Fruit fly (Drosophila melanogaster) whole organism, embryonic: ENCODE measurements around the gene CG12659.

Experiments used
- ATbp ChIP-seq: fragments of 200-800 bp; sonication (Bioruptor generic); optimal IDR thresholded peaks from 2 replicates; lab custom pipeline; 2017; ENCODE audit warnings: missing biosample characterization, mild to moderate bottlenecking, missing genetic modification characterization, missing genetic modification reagents
- Asciz ChIP-seq: fragments of 200-800 bp; sonication (Bioruptor generic); optimal IDR thresholded peaks from 2 replicates; lab custom pipeline; 2017; ENCODE audit warnings: missing biosample characterization, mild to moderate bottlenecking, missing genetic modification characterization, missing genetic modification reagents
- Atf3 ChIP-seq: fragments of 200-800 bp; sonication (Bioruptor generic); optimal IDR thresholded peaks from 3 replicates; lab custom pipeline; 2016; ENCODE audit warnings: missing biosample characterization, missing genetic modification characterization
- Atf6 ChIP-seq: fragments of 200-800 bp; sonication (Bioruptor generic); IDR thresholded peaks from 2 replicates; pipeline ENCODE4 v1.3.6; 2022; ENCODE audit warnings: missing biosample characterization, missing genetic modification characterization
- Bgb ChIP-seq: fragments of 200-800 bp; sonication (Bioruptor generic); IDR thresholded peaks from 2 replicates; pipeline ENCODE4 v1.3.6; 2022; ENCODE audit warnings: missing biosample characterization, missing genetic modification characterization; ENCODE audit not compliant: partially characterized antibody
- Blimp-1 ChIP-seq: fragments of 200-800 bp; sonication (Bioruptor generic); optimal IDR thresholded peaks from 3 replicates; lab custom pipeline; 2018; ENCODE audit warnings: missing biosample characterization, missing genetic modification characterization, mild to moderate bottlenecking, moderate library complexity, missing genetic modification reagents
- BtbVII ChIP-seq: fragments of 200-800 bp; sonication (Bioruptor generic); optimal IDR thresholded peaks from 3 replicates; lab custom pipeline; 2017; ENCODE audit warnings: missing biosample characterization, mild to moderate bottlenecking, missing genetic modification characterization
- CG10147 ChIP-seq: fragments of 200-800 bp; sonication (Bioruptor generic); optimal IDR thresholded peaks from 2 replicates; lab custom pipeline; 2019; ENCODE audit warnings: missing biosample characterization, mild to moderate bottlenecking, missing genetic modification characterization, moderate library complexity
- CG11247 ChIP-seq: fragments of 200-800 bp; sonication (Bioruptor generic); IDR thresholded peaks from 2 replicates; pipeline ENCODE4 v1.3.6; 2022; ENCODE audit warnings: missing biosample characterization, missing genetic modification characterization
- CG11456 ChIP-seq: fragments of 200-800 bp; sonication (Bioruptor generic); IDR thresholded peaks from 3 replicates; pipeline ENCODE4 v1.3.6; 2022; ENCODE audit warnings: missing biosample characterization, missing genetic modification characterization
- CG11695 ChIP-seq: fragments of 200-800 bp; sonication (Bioruptor generic); IDR thresholded peaks from 3 replicates; pipeline ENCODE4 v1.3.6; 2022; ENCODE audit warnings: missing biosample characterization, missing genetic modification characterization
- CG13287 ChIP-seq: fragments of 200-800 bp; sonication (Bioruptor generic); IDR thresholded peaks from 2 replicates; pipeline ENCODE4 v1.3.6; 2022; ENCODE audit warnings: missing biosample characterization, missing genetic modification characterization; ENCODE audit not compliant: partially characterized antibody
- CG13296 ChIP-seq: fragments of 200-800 bp; sonication (Bioruptor generic); optimal IDR thresholded peaks from 3 replicates; lab custom pipeline; 2018; ENCODE audit warnings: missing biosample characterization, mild to moderate bottlenecking, missing genetic modification characterization
- CG14710 ChIP-seq: fragments of 200-800 bp; sonication (Bioruptor generic); optimal IDR thresholded peaks from 3 replicates; lab custom pipeline; 2019; ENCODE audit warnings: missing biosample characterization, mild to moderate bottlenecking, missing genetic modification characterization, moderate library complexity
- CG15601 ChIP-seq: fragments of 200-800 bp; sonication (Bioruptor generic); optimal IDR thresholded peaks from 3 replicates; lab custom pipeline; 2019; ENCODE audit warnings: missing biosample characterization, mild to moderate bottlenecking, missing genetic modification characterization, moderate library complexity
- CG17829 ChIP-seq: fragments of 200-800 bp; optimal IDR thresholded peaks from 2 replicates; lab custom pipeline; 2019; ENCODE audit warnings: missing biosample characterization, mild to moderate bottlenecking, missing genetic modification characterization, moderate library complexity
- CG18764 ChIP-seq: fragments of 200-800 bp; sonication (Bioruptor generic); optimal IDR thresholded peaks from 3 replicates; lab custom pipeline; 2016; ENCODE audit warnings: missing biosample characterization, missing genetic modification characterization
- CG4424 ChIP-seq: fragments of 200-800 bp; sonication (Bioruptor generic); optimal IDR thresholded peaks from 3 replicates; lab custom pipeline; 2016; ENCODE audit warnings: missing biosample characterization, missing genetic modification characterization
- CG6175 ChIP-seq: fragments of 200-800 bp; sonication (Bioruptor generic); IDR thresholded peaks from 3 replicates; pipeline ENCODE4 v1.3.6; 2022; ENCODE audit warnings: missing biosample characterization, missing genetic modification characterization
- CG8388 ChIP-seq: fragments of 200-800 bp; sonication (Bioruptor generic); optimal IDR thresholded peaks from 2 replicates; lab custom pipeline; 2019; ENCODE audit warnings: missing biosample characterization, mild to moderate bottlenecking, missing genetic modification characterization, moderate library complexity
- CG8765 ChIP-seq: fragments of 200-800 bp; sonication (Bioruptor generic); IDR thresholded peaks from 2 replicates; pipeline ENCODE4 v1.3.6; 2022; ENCODE audit warnings: missing biosample characterization, missing genetic modification characterization
- Chrac-16 ChIP-seq: fragments of 200-800 bp; sonication (Bioruptor generic); optimal IDR thresholded peaks from 3 replicates; lab custom pipeline; 2016; ENCODE audit warnings: missing biosample characterization, missing genetic modification characterization
- Drgx ChIP-seq: fragments of 200-800 bp; sonication (Bioruptor generic); IDR thresholded peaks from 2 replicates; pipeline ENCODE4 v1.3.6; 2022; ENCODE audit warnings: missing biosample characterization, missing genetic modification characterization
- HHEX ChIP-seq: fragments of 200-800 bp; sonication (Bioruptor generic); optimal IDR thresholded peaks from 3 replicates; lab custom pipeline; 2017; ENCODE audit warnings: missing biosample characterization, mild to moderate bottlenecking, missing genetic modification characterization, missing genetic modification reagents
- Meics ChIP-seq: fragments of 200-800 bp; sonication (Bioruptor generic); optimal IDR thresholded peaks from 2 replicates; lab custom pipeline; 2017; ENCODE audit warnings: missing biosample characterization, mild to moderate bottlenecking, missing genetic modification characterization
- NfI ChIP-seq: fragments of 200-800 bp; sonication (Bioruptor generic); optimal IDR thresholded peaks from 3 replicates; lab custom pipeline; 2018; ENCODE audit warnings: missing biosample characterization, mild to moderate bottlenecking, missing genetic modification characterization, moderate library complexity
- Rfx ChIP-seq: fragments of 200-800 bp; sonication (Bioruptor generic); IDR thresholded peaks from 2 replicates; pipeline ENCODE4 v1.3.6; 2022; ENCODE audit warnings: missing biosample characterization, missing genetic modification characterization
- abd-A ChIP-seq: fragments of 200-800 bp; sonication (Bioruptor generic); optimal IDR thresholded peaks from 3 replicates; lab custom pipeline; 2019; ENCODE audit warnings: missing biosample characterization, mild to moderate bottlenecking, missing genetic modification characterization, moderate library complexity
- ash1 ChIP-seq: fragments of 200-800 bp; sonication (Bioruptor generic); optimal IDR thresholded peaks from 2 replicates; lab custom pipeline; 2018; ENCODE audit warnings: missing biosample characterization, mild to moderate bottlenecking, missing genetic modification characterization
- az2 ChIP-seq: fragments of 200-800 bp; sonication (Bioruptor generic); optimal IDR thresholded peaks from 3 replicates; lab custom pipeline; 2016; ENCODE audit warnings: missing biosample characterization, missing genetic modification characterization
- da ChIP-seq: fragments of 200-800 bp; sonication (Bioruptor generic); optimal IDR thresholded peaks from 2 replicates; lab custom pipeline; 2016; ENCODE audit warnings: missing biosample characterization, missing genetic modification characterization
- dan ChIP-seq: fragments of 200-800 bp; sonication (Bioruptor generic); IDR thresholded peaks from 2 replicates; pipeline ENCODE4 v1.3.6; 2022; ENCODE audit warnings: missing biosample characterization, missing genetic modification characterization
- dati ChIP-seq: fragments of 200-800 bp; sonication (Bioruptor generic); IDR thresholded peaks from 2 replicates; pipeline ENCODE4 v1.3.6; 2022; ENCODE audit warnings: missing biosample characterization, missing genetic modification characterization
- ems ChIP-seq: fragments of 200-800 bp; sonication (Bioruptor generic); optimal IDR thresholded peaks from 3 replicates; lab custom pipeline; 2016; ENCODE audit warnings: missing biosample characterization, missing genetic modification characterization
- exex ChIP-seq: fragments of 200-800 bp; sonication (Bioruptor generic); optimal IDR thresholded peaks from 4 replicates; lab custom pipeline; 2018; ENCODE audit warnings: missing biosample characterization, mild to moderate bottlenecking, missing genetic modification characterization, moderate library complexity
- fd96Cb ChIP-seq: fragments of 200-800 bp; sonication (Bioruptor generic); optimal IDR thresholded peaks from 2 replicates; lab custom pipeline; 2018; ENCODE audit warnings: missing biosample characterization, mild to moderate bottlenecking, missing genetic modification characterization, moderate library complexity
- gt ChIP-seq: fragments of 200-800 bp; sonication (Bioruptor generic); IDR thresholded peaks from 2 replicates; pipeline ENCODE4 v1.3.6; 2022; ENCODE audit warnings: missing biosample characterization, missing genetic modification characterization
- h ChIP-seq: fragments of >200 bp; optimal IDR thresholded peaks from 2 replicates; lab custom pipeline; 2017
- ind ChIP-seq: fragments of 200-800 bp; sonication (Bioruptor generic); optimal IDR thresholded peaks from 3 replicates; lab custom pipeline; 2016; ENCODE audit warnings: missing biosample characterization, missing genetic modification characterization
- lab ChIP-seq: fragments of 200-800 bp; sonication (Bioruptor generic); optimal IDR thresholded peaks from 3 replicates; lab custom pipeline; 2017; ENCODE audit warnings: missing biosample characterization, missing genetic modification characterization, mild to moderate bottlenecking, moderate library complexity, missing genetic modification reagents
- peb ChIP-seq: fragments of 200-800 bp; sonication (Bioruptor generic); IDR thresholded peaks from 2 replicates; pipeline ENCODE4 v1.3.6; 2022; ENCODE audit warnings: missing biosample characterization, missing genetic modification characterization
- phol ChIP-seq: fragments of 200-800 bp; sonication (Bioruptor generic); optimal IDR thresholded peaks from 3 replicates; lab custom pipeline; 2018; ENCODE audit warnings: missing biosample characterization, mild to moderate bottlenecking, missing genetic modification characterization, moderate library complexity
- schlank ChIP-seq: fragments of 200-800 bp; sonication (Bioruptor generic); optimal IDR thresholded peaks from 2 replicates; lab custom pipeline; 2018; ENCODE audit warnings: missing biosample characterization, mild to moderate bottlenecking, missing genetic modification characterization
- scrt ChIP-seq: fragments of 200-800 bp; sonication (Bioruptor generic); optimal IDR thresholded peaks from 2 replicates; lab custom pipeline; 2018; ENCODE audit warnings: missing biosample characterization, mild to moderate bottlenecking, missing genetic modification characterization, moderate library complexity
- sens ChIP-seq: fragments of 200-800 bp; sonication (Bioruptor generic); peaks from one replicate; lab custom pipeline; 2016; ENCODE audit warnings: missing biosample characterization, missing genetic modification characterization
- sisA ChIP-seq: fragments of 200-800 bp; sonication (Bioruptor generic); IDR thresholded peaks from 2 replicates; pipeline ENCODE4 v1.3.6; 2022; ENCODE audit warnings: missing biosample characterization, missing genetic modification characterization
- slbo ChIP-seq: fragments of 200-800 bp; sonication (Bioruptor generic); IDR thresholded peaks from 2 replicates; pipeline ENCODE4 v1.3.6; 2022; ENCODE audit warnings: missing biosample characterization, missing genetic modification characterization
- slou ChIP-seq: fragments of 200-800 bp; sonication (Bioruptor generic); optimal IDR thresholded peaks from 3 replicates; lab custom pipeline; 2016; ENCODE audit warnings: missing biosample characterization, missing genetic modification characterization
- sqz ChIP-seq: fragments of 200-800 bp; sonication (Bioruptor generic); optimal IDR thresholded peaks from 3 replicates; lab custom pipeline; 2018; ENCODE audit warnings: missing biosample characterization, mild to moderate bottlenecking, missing genetic modification characterization
- tio ChIP-seq: fragments of 200-800 bp; sonication (Bioruptor generic); optimal IDR thresholded peaks from 2 replicates; lab custom pipeline; 2017; ENCODE audit warnings: missing biosample characterization, missing genetic modification characterization, inconsistent platforms
- tna ChIP-seq: fragments of 200-800 bp; sonication (Bioruptor generic); IDR thresholded peaks from 2 replicates; pipeline ENCODE4 v1.3.6; 2022; ENCODE audit warnings: missing biosample characterization, missing genetic modification characterization; ENCODE audit not compliant: partially characterized antibody

CG12659 gene

dm6 chrX:8541985-8542384 is 49.5 kb downstream of the CG12659 start (continued):
- TF ChIP-seq BtbVII (GFP tag; lab: Kevin White, UChicago), result peak; percentile 65
- TF ChIP-seq exex, result peak; percentile 21
- no peak for TF ChIP-seq gt (GFP tag; lab: Robert Waterston, UW)
- peak; percentile 18 for TF ChIP-seq schlank (tag; lab: Kevin White, UChicago)
- peak; percentile 48; the same call in 1 of the 3 replicates for TF ChIP-seq CG11695 (GFP tag; lab: Robert Waterston, UW)
- TF ChIP-seq scrt (GFP tag; lab: Kevin White, UChicago), result peak; percentile 67
- peak; percentile 83 for TF ChIP-seq CG10147 (GFP tag; lab: Kevin White, UChicago)
- no peak for TF ChIP-seq CG17829 (tag; lab: Kevin White, UChicago)
- peak; percentile 53 for TF ChIP-seq fd96Cb
- no peak for TF ChIP-seq slou
- peak; percentile 41 for TF ChIP-seq ind (GFP tag; lab: Kevin White, UChicago)
- TF ChIP-seq CG14710 (tag; lab: Kevin White, UChicago), result peak; percentile 8
- TF ChIP-seq CG11456, result 0 out of 3 replicates have a peak, but pooled peaks have one; percentile 63
- TF ChIP-seq CG13287 (GFP tag; lab: Robert Waterston, UW), result no peak
- peak; percentile 32 for TF ChIP-seq CG8388
- TF ChIP-seq ems (GFP tag; lab: Kevin White, UChicago), result no peak
- no peak for TF ChIP-seq peb
- TF ChIP-seq dan (GFP tag; lab: Robert Waterston, UW), result no peak
- TF ChIP-seq CG8765, result no peak
- no peak for TF ChIP-seq CG6175 (GFP tag; lab: Robert Waterston, UW)
- TF ChIP-seq tio (GFP tag; lab: Kevin White, UChicago), result peak; percentile 24
- TF ChIP-seq NfI (GFP tag; lab: Kevin White, UChicago), result peak; percentile 56
- TF ChIP-seq Bgb (GFP tag; lab: Robert Waterston, UW), result no peak
- TF ChIP-seq lab, result peak; percentile 86
- TF ChIP-seq sqz (GFP tag; lab: Kevin White, UChicago), result peak; percentile 0
- no peak for TF ChIP-seq da
- peak; percentile 44 for TF ChIP-seq CG13296 (GFP tag; lab: Kevin White, UChicago)
- TF ChIP-seq h (lab: Kevin White, UChicago), result no peak
- TF ChIP-seq Blimp-1 (GFP tag; lab: Kevin White, UChicago), result peak; percentile 43
- no peak for TF ChIP-seq ash1
- no peak for TF ChIP-seq CG15601 (tag; lab: Kevin White, UChicago)
- TF ChIP-seq Meics (GFP tag; lab: Kevin White, UChicago), result peak; percentile 82
- TF ChIP-seq Chrac-16, result no peak
- TF ChIP-seq tna (GFP tag; lab: Robert Waterston, UW), result no peak
- TF ChIP-seq Atf3 (GFP tag; lab: Kevin White, UChicago), result no peak
- peak; percentile 66 for TF ChIP-seq slbo (GFP tag; lab: Robert Waterston, UW)
- peak; percentile 36; the same call in 1 of the 2 replicates for TF ChIP-seq CG11247 (GFP tag; lab: Robert Waterston, UW)
- peak; percentile 45 for TF ChIP-seq phol (tag; lab: Kevin White, UChicago)
- peak; percentile 35 for TF ChIP-seq CG4424 (GFP tag; lab: Kevin White, UChicago)
- no peak for TF ChIP-seq dati
- no peak for TF ChIP-seq CG18764 (GFP tag; lab: Kevin White, UChicago)
- peak; percentile 19 for TF ChIP-seq az2 (GFP tag; lab: Kevin White, UChicago)
- peak; percentile 60 for TF ChIP-seq HHEX
- TF ChIP-seq Rfx (GFP tag; lab: Robert Waterston, UW), result peak; percentile 76
- peak; percentile 52 for TF ChIP-seq sisA
- peak; percentile 29 for TF ChIP-seq abd-A (tag; lab: Kevin White, UChicago)
- TF ChIP-seq ATbp (GFP tag; lab: Kevin White, UChicago), result peak; percentile 23
- peak; percentile 34; the same call in 1 of the 2 replicates for TF ChIP-seq Drgx (GFP tag; lab: Robert Waterston, UW)
- TF ChIP-seq Asciz (GFP tag; lab: Kevin White, UChicago), result peak; percentile 48
- TF ChIP-seq sens (GFP tag; lab: Kevin White, UChicago), result peak; percentile 73
- TF ChIP-seq Atf6 (GFP tag; lab: Robert Waterston, UW), result peak; percentile 63
